Worm (Caenorhabditis elegans): ENCODE data around the gene cpg-8.

ce11 chrV:4698675-4699074 lies 6.4 kb upstream of the cpg-8 start:
- no peak for TF ChIP-seq nhr-28 (tag; optimal IDR thresholded peaks at IDR 0.05)
- no peak for TF ChIP-seq unc-130 (GFP tag; optimal IDR thresholded peaks at IDR 0.05)
- TF ChIP-seq mes-2 (tag; optimal IDR thresholded peaks at IDR 0.05; ENCODE audit: poor library complexity, severe bottlenecking), result no peak
- TF ChIP-seq nhr-11 (tag; optimal IDR thresholded peaks at IDR 0.05), result no peak
- TF ChIP-seq zip-2 (tag; optimal IDR thresholded peaks at IDR 0.05), result no peak
- no peak for TF ChIP-seq jun-1 (tag; optimal IDR thresholded peaks at IDR 0.05)
- TF ChIP-seq unc-62 (GFP tag; optimal IDR thresholded peaks at IDR 0.05 in 1 of 2), result no peak
- no peak for TF ChIP-seq unc-62 (tag; optimal IDR thresholded peaks at IDR 0.05)
- TF ChIP-seq lin-15B (tag; optimal IDR thresholded peaks at IDR 0.05), result no peak
- TF ChIP-seq pqm-1 (tag; optimal IDR thresholded peaks at IDR 0.05), result no peak
- no peak for TF ChIP-seq aha-1 (tag)
- no peak for TF ChIP-seq F37D6.2 (tag; optimal IDR thresholded peaks at IDR 0.05)
- TF ChIP-seq hlh-11 (tag; optimal IDR thresholded peaks at IDR 0.05), result no peak

All from whole organism, L4 larva.